Worm (Caenorhabditis elegans) whole organism, L4/young adult: ENCODE data around the gene str-230.

ENCODE experiments used
- dao-5 ChIP-seq: sonication (generic microtip); optimal IDR thresholded peaks from 2 replicates; lab custom pipeline; 2016; ENCODE audit warnings: missing genotype, missing genetic modification characterization, moderate library complexity, missing compliant biosample characterization
- him-1 ChIP-seq: sonication (generic microtip); optimal IDR thresholded peaks from 2 replicates; lab custom pipeline; 2016; ENCODE audit warnings: missing genotype, missing genetic modification reagents, missing genetic modification characterization, missing compliant biosample characterization

ce11 chrV:14240694-14241201, 30.1 kb upstream of the str-230 start, which contains the start of gene K02E11.10:
- TF ChIP-seq him-1 (tag; lab: Kevin White, UChicago) (no peak), dao-5 (tag; lab: Kevin White, UChicago) (no peak)
